Worm (Caenorhabditis elegans) whole organism, midembryonic: Measurements from ENCODE around the gene Y75B8A.63.
A peak's percentile ranks its signal among the peaks of the same experiment; 100 is the strongest.

Experiments used
- cog-1 ChIP-seq: sonication (generic microtip); optimal IDR thresholded peaks from 2 replicates; lab custom pipeline; 2016; ENCODE audit warnings: missing genetic modification characterization, missing compliant biosample characterization
- flt-1 ChIP-seq: fragments of 200-800 bp; sonication (Bioruptor generic); IDR thresholded peaks from 2 replicates; pipeline ENCODE4 v1.3.6; 2022; ENCODE audit warnings: missing genetic modification characterization, missing compliant biosample characterization
- klf-2 ChIP-seq: fragments of 200-800 bp; sonication (Bioruptor generic); conservative IDR thresholded peaks from 2 replicates; pipeline ENCODE4 v1.3.6; 2022; ENCODE audit warnings: missing genetic modification reagents, missing genetic modification characterization, missing compliant biosample characterization
- med-1 ChIP-seq: sonication (generic microtip); optimal IDR thresholded peaks from 2 replicates; lab custom pipeline; 2017; ENCODE audit warnings: missing genetic modification characterization, mild to moderate bottlenecking, missing compliant biosample characterization, antibody characterized with exemption, missing genetic modification reagents; ENCODE audit not compliant: insufficient read depth
- ref-1 ChIP-seq: fragments of 200-800 bp; sonication (Bioruptor generic); conservative IDR thresholded peaks from 2 replicates; pipeline ENCODE4 v1.3.6; 2022; ENCODE audit warnings: missing genetic modification reagents, missing genetic modification characterization, missing compliant biosample characterization

DNA sequence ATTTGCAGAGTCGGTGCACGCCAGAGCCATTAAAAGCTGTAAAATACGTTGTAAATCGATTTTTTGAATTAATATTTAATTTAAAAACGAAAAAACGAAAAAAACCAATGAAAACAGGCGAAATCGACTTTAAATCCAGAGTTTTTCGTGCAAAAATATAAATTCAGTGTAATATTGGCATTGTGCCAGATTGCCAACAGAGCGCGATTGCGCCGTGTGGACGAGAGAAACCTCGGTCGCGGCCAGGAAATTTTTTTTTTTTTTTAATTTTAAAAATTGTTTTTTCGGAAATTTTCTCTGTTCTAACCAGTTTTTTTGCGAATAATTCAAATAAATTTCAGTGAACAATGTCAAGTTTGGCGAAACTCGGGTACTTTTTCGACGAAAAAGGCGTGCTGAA is 23.6 kb downstream of the Y75B8A.63 start, which contains the start of the genes pph-4.1 and Y75B8A.31:
- no peak for TF ChIP-seq ref-1
- peak; percentile 54 for TF ChIP-seq cog-1 (tag; lab: Kevin White, UChicago)
- 0 out of 2 replicates have a peak, but pooled peaks have one; percentile 55 for TF ChIP-seq klf-2 (GFP tag; lab: Robert Waterston, UW)
- peak; percentile 76; the same call in 1 of the 2 replicates for TF ChIP-seq flt-1 (GFP tag; lab: Robert Waterston, UW)
- no peak for TF ChIP-seq med-1 (GFP tag; lab: Kevin White, UChicago)
